Worm (Caenorhabditis elegans): Measurements from ENCODE around the gene K01D12.20.

ce11 chrV:12410416-12411001 lies 9.9 kb upstream of the K01D12.20 start, which contains the start of gene hrg-2:
- TF ChIP-seq him-1 (tag; optimal IDR thresholded peaks at IDR 0.05), result no peak
- TF ChIP-seq dao-5 (tag; optimal IDR thresholded peaks at IDR 0.05), result no peak
- TF ChIP-seq W03F9.2 (tag; optimal IDR thresholded peaks at IDR 0.05), result no peak

Measured in whole organism, L4/young adult.